Fruit fly (Drosophila melanogaster): Measurements from ENCODE around the gene CG13250.
A peak's percentile ranks its signal among the peaks of the same experiment; 100 is the strongest.

CG13250 gene

dm6 chr3L:20576504-20576903 is 43.0 kb downstream of the CG13250 start:
- TF ChIP-seq Eip93F (GFP tag; optimal IDR thresholded peaks at IDR 0.05) = no peak
- peak; percentile 42 for TF ChIP-seq Eip78C (GFP tag)
- no peak for TF ChIP-seq CG6276 (GFP tag; optimal IDR thresholded peaks at IDR 0.05)
- no peak for TF ChIP-seq net (GFP tag; optimal IDR thresholded peaks at IDR 0.05)
- no peak for TF ChIP-seq cyc (GFP tag; optimal IDR thresholded peaks at IDR 0.05)

DNA sequence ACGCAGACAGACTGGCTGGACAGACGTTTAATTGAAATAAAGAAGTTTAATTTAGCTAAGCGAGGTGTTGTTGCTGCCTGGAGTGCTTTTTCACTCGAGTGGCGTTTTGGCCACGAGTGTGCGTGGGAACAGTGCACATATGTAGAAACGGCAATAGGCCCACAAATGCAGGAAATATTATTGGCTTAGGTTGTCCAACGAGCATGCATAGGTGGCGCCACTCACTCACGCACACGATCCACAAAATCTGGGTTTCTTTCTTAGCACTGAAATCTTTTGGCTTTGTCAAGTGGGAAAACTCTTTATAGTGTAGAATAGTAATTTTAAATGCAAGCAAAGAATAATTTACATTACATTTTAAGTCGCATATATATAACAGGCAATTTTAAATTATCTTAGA is 47.1 kb downstream of the CG13250 start:
- TF ChIP-seq svp (GFP tag) (peak; percentile 24), CG3919 (GFP tag; optimal IDR thresholded peaks at IDR 0.05) (no peak), Blimp-1 (GFP tag; optimal IDR thresholded peaks at IDR 0.05) (no peak), Gug (GFP tag; IDR thresholded peaks at IDR 0.05) (no peak)

DNA sequence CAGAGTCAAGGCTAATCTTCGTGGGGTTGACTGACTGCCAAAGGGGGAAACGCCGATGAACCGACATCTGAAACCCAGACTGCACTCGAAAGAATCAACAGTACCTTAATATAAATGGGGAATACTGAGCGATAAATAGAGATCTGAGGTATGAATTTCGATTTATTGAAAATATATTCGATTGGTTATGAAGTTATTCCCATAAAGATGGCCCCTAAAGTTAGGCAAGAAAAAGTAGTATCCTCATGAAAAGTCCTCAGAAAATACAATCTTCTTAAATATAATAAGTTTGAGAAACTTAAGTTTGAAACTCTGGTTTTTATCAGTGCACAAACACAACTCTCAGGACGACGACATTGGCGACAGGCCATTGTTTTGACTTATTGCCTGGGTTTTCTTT is 48.8 kb downstream of the CG13250 start:
- TF ChIP-seq cyc (GFP tag; optimal IDR thresholded peaks at IDR 0.05) (peak; percentile 18), fkh (GFP tag; optimal IDR thresholded peaks at IDR 0.05) (no peak), CG9139 (GFP tag; optimal IDR thresholded peaks at IDR 0.05) (peak; percentile 22), esn (GFP tag; optimal IDR thresholded peaks at IDR 0.05) (peak; percentile 38), CG34406 (GFP tag; optimal IDR thresholded peaks at IDR 0.05) (peak; percentile 11), CG6163 (GFP tag; IDR thresholded peaks at IDR 0.05) (no peak), Lpt (GFP tag; optimal IDR thresholded peaks at IDR 0.05) (no peak), CG6854 (GFP tag; optimal IDR thresholded peaks at IDR 0.05) (no peak), Ets21C (GFP tag; optimal IDR thresholded peaks at IDR 0.05) (no peak), salr (GFP tag; optimal IDR thresholded peaks at IDR 0.05) (peak; percentile 9 to 34), lz (GFP tag; optimal IDR thresholded peaks at IDR 0.05) (no peak), fd59A (GFP tag; optimal IDR thresholded peaks at IDR 0.05) (peak; percentile 57), Hr4 (GFP tag; optimal IDR thresholded peaks at IDR 0.05) (peak; percentile 13), CG11902 (GFP tag; optimal IDR thresholded peaks at IDR 0.05) (no peak), achi (GFP tag; optimal IDR thresholded peaks at IDR 0.05) (peak; percentile 31), CG7368 (GFP tag; optimal IDR thresholded peaks at IDR 0.05) (no peak), Smox (GFP tag; optimal IDR thresholded peaks at IDR 0.05) (peak; percentile 11), CG6276 (GFP tag; optimal IDR thresholded peaks at IDR 0.05) (no peak), eg (GFP tag; IDR thresholded peaks at IDR 0.05) (no peak), CG10631 (GFP tag; optimal IDR thresholded peaks at IDR 0.05) (peak; percentile 60), Eip78C (GFP tag) (peak; percentile 86), CG32006 (GFP tag; optimal IDR thresholded peaks at IDR 0.05) (peak; percentile 42), CG6808 (GFP tag; optimal IDR thresholded peaks at IDR 0.05) (peak; percentile 73), Ets96B (tag; optimal IDR thresholded peaks at IDR 0.05) (peak; percentile 66), CG6792 (GFP tag; optimal IDR thresholded peaks at IDR 0.05) (peak; percentile 22), Blimp-1 (GFP tag; optimal IDR thresholded peaks at IDR 0.05) (no peak), CG16779 (tag; optimal IDR thresholded peaks at IDR 0.05) (no peak), vri (GFP tag; optimal IDR thresholded peaks at IDR 0.05) (no peak), spab (GFP tag; optimal IDR thresholded peaks at IDR 0.05) (peak; percentile 63), CG8119 (GFP tag; IDR thresholded peaks at IDR 0.05) (no peak), CG15336 (GFP tag; IDR thresholded peaks at IDR 0.05) (no peak), net (GFP tag; optimal IDR thresholded peaks at IDR 0.05) (peak; percentile 20), dac (GFP tag; optimal IDR thresholded peaks at IDR 0.05) (no peak), CG11762 (GFP tag; optimal IDR thresholded peaks at IDR 0.05; ENCODE audit: insufficient read depth) (peak; percentile 8), CG11294 (GFP tag; IDR thresholded peaks at IDR 0.05) (no peak), CG8632 (GFP tag; optimal IDR thresholded peaks at IDR 0.05) (peak; percentile 8), Gug (GFP tag; IDR thresholded peaks at IDR 0.05) (no peak), acj6 (GFP tag; optimal IDR thresholded peaks at IDR 0.05) (peak; percentile 50), topi (GFP tag; optimal IDR thresholded peaks at IDR 0.05) (peak; percentile 36), pdm3 (GFP tag; optimal IDR thresholded peaks at IDR 0.05) (peak; percentile 44), Eip93F (GFP tag; optimal IDR thresholded peaks at IDR 0.05) (no peak), ss (GFP tag; optimal IDR thresholded peaks at IDR 0.05) (peak; percentile 66 to 70), Met (GFP tag; optimal IDR thresholded peaks at IDR 0.05) (peak; percentile 42), CG8319 (GFP tag; optimal IDR thresholded peaks at IDR 0.05) (no peak), Eip75B (GFP tag; optimal IDR thresholded peaks at IDR 0.05) (peak; percentile 56), Sox102F (GFP tag; optimal IDR thresholded peaks at IDR 0.05) (no peak)
